Worm (Caenorhabditis elegans) whole organism, young adult: ENCODE results near the gene irld-51.

ENCODE experiments used
- F57A8.1 ChIP-seq: fragments of 200-800 bp; sonication (Bioruptor generic); optimal IDR thresholded peaks from 2 replicates; lab custom pipeline; 2018; ENCODE audit warnings: mild to moderate bottlenecking, missing genetic modification characterization, moderate library complexity, missing compliant biosample characterization
- cebp-1 ChIP-seq, 2 experiments: fragments of 200-800 bp in 1 of 2; sonication (Bioruptor generic) in 1 of 2; sonication (generic microtip) in 1 of 2; IDR thresholded peaks in 1 of 2; optimal IDR thresholded peaks in 1 of 2; 2 replicates each; pipeline versions ENCODE4 v1.3.6 to Lab custom; 2017 to 2022; ENCODE audit warnings: missing compliant biosample characterization in 2 of 2, missing genetic modification characterization in 2 of 2, mild to moderate bottlenecking in 1 of 2, missing genetic modification reagents in 1 of 2, moderate library complexity in 1 of 2
- die-1 ChIP-seq: sonication (generic microtip); optimal IDR thresholded peaks from 2 replicates; lab custom pipeline; 2016; ENCODE audit warnings: missing genotype, mild to moderate bottlenecking, missing genetic modification characterization, missing compliant biosample characterization
- efl-1 ChIP-seq: fragments of 150-350 bp; optimal IDR thresholded peaks from 2 replicates; lab custom pipeline; 2014; ENCODE audit warnings: missing biosample characterization, missing genetic modification reagents, missing genetic modification characterization
- let-526 ChIP-seq: fragments of 200-800 bp; sonication (Bioruptor generic); IDR thresholded peaks from 2 replicates; pipeline ENCODE4 v1.3.6; 2022; ENCODE audit warnings: missing genetic modification reagents, missing genetic modification characterization, missing compliant biosample characterization
- nfya-1 ChIP-seq: sonication (generic microtip); optimal IDR thresholded peaks from 2 replicates; lab custom pipeline; 2017; ENCODE audit warnings: antibody characterized with exemption, missing compliant biosample characterization, missing genetic modification characterization, borderline replicate concordance; ENCODE audit not compliant: insufficient read depth
- nhr-27 ChIP-seq: fragments of 200-800 bp; sonication (Bioruptor generic); optimal IDR thresholded peaks from 2 replicates; lab custom pipeline; 2018; ENCODE audit warnings: mild to moderate bottlenecking, missing genetic modification characterization, moderate library complexity, missing compliant biosample characterization
- snpc-4 ChIP-seq, 5 experiments: fragments of 150-350 bp in 1 of 5; sonication (generic microtip) in 4 of 5; optimal IDR thresholded peaks; 2 replicates each; lab custom pipeline; 2014 to 2018; ENCODE audit warnings: missing genetic modification characterization in 5 of 5, missing biosample characterization in 3 of 5, antibody characterized with exemption in 2 of 5, mild to moderate bottlenecking in 2 of 5, missing compliant biosample characterization in 2 of 5, missing genotype in 2 of 5, moderate library complexity in 2 of 5, missing genetic modification reagents in 1 of 5
- tbp1 ChIP-seq: fragments of 200-800 bp; sonication (Bioruptor generic); optimal IDR thresholded peaks from 2 replicates; lab custom pipeline; 2018; ENCODE audit warnings: mild to moderate bottlenecking, missing genetic modification characterization, missing compliant biosample characterization
- xnd-1 ChIP-seq: sonication (generic microtip); optimal IDR thresholded peaks from 2 replicates; lab custom pipeline; 2016; ENCODE audit warnings: missing genotype, missing genetic modification reagents, missing genetic modification characterization, missing compliant biosample characterization

- TF ChIP-seq F57A8.1 (no peak), tbp1 (GFP tag; lab: Kevin White, UChicago) (no peak), let-526 (no peak), cebp-1 (GFP tag; IDR thresholded peaks at IDR 0.05; lab: Robert Waterston, UW) (no peak), cebp-1 (tag; optimal IDR thresholded peaks at IDR 0.05; lab: Kevin White, UChicago) (no peak), die-1 (no peak), xnd-1 (no peak), nhr-27 (no peak), nfya-1 (tag; lab: Kevin White, UChicago) (no peak), snpc-4 (GFP tag; optimal IDR thresholded peaks at IDR 0.05; lab: Kevin White, UChicago) (no peak), snpc-4 (tag; optimal IDR thresholded peaks at IDR 0.05; lab: Kevin White, UChicago) (no peak), efl-1 (GFP tag; lab: Kevin White, UChicago) (no peak)
Observed at ce11 chrII:2934354-2934753, 18.2 kb downstream of the irld-51 start, which contains the start of gene irld-67.
